Worm (Caenorhabditis elegans) whole organism, L4 larva: Measurements from ENCODE around the gene F22F7.8.

Experiments
- D1046.2 ChIP-seq: fragments of 200-800 bp; sonication (Bioruptor generic); IDR thresholded peaks from 2 replicates; pipeline ENCODE4 v1.3.6; 2022; ENCODE audit warnings: missing genetic modification characterization, missing compliant biosample characterization
- F10B5.3 ChIP-seq: sonication (generic microtip); optimal IDR thresholded peaks from 2 replicates; lab custom pipeline; 2016; ENCODE audit warnings: mild to moderate bottlenecking, missing genetic modification characterization, missing compliant biosample characterization
- F26F4.8 ChIP-seq: fragments of 200-800 bp; sonication (Bioruptor generic); conservative IDR thresholded peaks from 2 replicates; pipeline ENCODE4 v1.3.6; 2022; ENCODE audit warnings: missing genetic modification characterization, missing compliant biosample characterization
- F44E2.7 ChIP-seq: fragments of 200-800 bp; sonication (Bioruptor generic); IDR thresholded peaks from 2 replicates; pipeline ENCODE4 v2.1.2; 2022; ENCODE audit warnings: missing genetic modification characterization, missing compliant biosample characterization
- R02D3.7 ChIP-seq: fragments of 150-350 bp; sonication (generic microtip); optimal IDR thresholded peaks from 3 replicates; lab custom pipeline; 2014; ENCODE audit warnings: missing biosample characterization, missing genetic modification characterization
- Y105C5A.15 ChIP-seq: fragments of 200-800 bp; sonication (Bioruptor generic); IDR thresholded peaks from 2 replicates; pipeline ENCODE4 v1.3.6; 2022; ENCODE audit warnings: missing genetic modification characterization, missing compliant biosample characterization
- Y5F2A.4 ChIP-seq: fragments of 200-800 bp; sonication (Bioruptor generic); optimal IDR thresholded peaks from 2 replicates; lab custom pipeline; 2018; ENCODE audit warnings: mild to moderate bottlenecking, missing genetic modification characterization, missing compliant biosample characterization
- Y75B8A.6 ChIP-seq: fragments of 200-800 bp; sonication (Bioruptor generic); IDR thresholded peaks from 2 replicates; pipeline ENCODE4 v1.3.6; 2022; ENCODE audit warnings: missing genetic modification reagents, missing genetic modification characterization, missing compliant biosample characterization
- ZK546.5 ChIP-seq, 2 experiments: sonication (generic microtip); optimal IDR thresholded peaks; 2 replicates each; lab custom pipeline; 2017; ENCODE audit warnings: missing biosample characterization in 2 of 2, missing genetic modification characterization in 2 of 2
- ama-1 ChIP-seq: fragments of 150-350 bp; optimal IDR thresholded peaks from 2 replicates; lab custom pipeline; 2014; ENCODE audit warnings: inconsistent platforms, mixed read lengths
- arid-1 ChIP-seq: fragments of 200-800 bp; sonication (Bioruptor generic); conservative IDR thresholded peaks from 2 replicates; pipeline ENCODE4 v1.3.6; 2022; ENCODE audit warnings: missing genetic modification reagents, missing genetic modification characterization, missing compliant biosample characterization
- ceh-20 ChIP-seq: fragments of 200-800 bp; sonication (Bioruptor generic); IDR thresholded peaks from 2 replicates; pipeline ENCODE4 v1.3.6; 2022; ENCODE audit warnings: missing genetic modification reagents, missing genetic modification characterization, missing compliant biosample characterization
- ceh-28 ChIP-seq: fragments of 150-350 bp; optimal IDR thresholded peaks from 2 replicates; lab custom pipeline; 2014; ENCODE audit warnings: missing biosample characterization, missing genetic modification reagents, missing genetic modification characterization
- ceh-44 ChIP-seq: fragments of 200-800 bp; sonication (Bioruptor generic); IDR thresholded peaks from 2 replicates; pipeline ENCODE4 v1.3.6; 2022; ENCODE audit warnings: missing genetic modification reagents, missing genetic modification characterization, missing compliant biosample characterization
- ceh-62 ChIP-seq: sonication (generic microtip); optimal IDR thresholded peaks from 2 replicates; lab custom pipeline; 2017; ENCODE audit warnings: missing biosample characterization, missing genetic modification characterization
- cey-2 ChIP-seq: sonication (generic microtip); optimal IDR thresholded peaks from 3 replicates; lab custom pipeline; 2017; ENCODE audit warnings: missing genetic modification characterization, mild to moderate bottlenecking, missing compliant biosample characterization, antibody characterized with exemption, borderline replicate concordance; ENCODE audit not compliant: insufficient read depth
- ctbp-1 ChIP-seq: fragments of 200-800 bp; sonication (Bioruptor generic); IDR thresholded peaks from 2 replicates; pipeline ENCODE4 v1.3.6; 2022; ENCODE audit warnings: missing genetic modification reagents, missing genetic modification characterization, missing compliant biosample characterization
- daf-16 ChIP-seq, 3 experiments: sonication (generic microtip); optimal IDR thresholded peaks; 2 replicates each; lab custom pipeline; 2016 to 2017; ENCODE audit warnings: missing genetic modification characterization in 3 of 3, missing genetic modification reagents in 3 of 3, mild to moderate bottlenecking in 2 of 3, missing compliant biosample characterization in 2 of 3, missing biosample characterization in 1 of 3, moderate library complexity in 1 of 3
- daf-19 ChIP-seq: fragments of 200-800 bp; sonication (Bioruptor generic); conservative IDR thresholded peaks from 2 replicates; pipeline ENCODE4 v1.3.6; 2022; ENCODE audit warnings: missing genetic modification characterization, missing compliant biosample characterization
- daf-8 ChIP-seq: fragments of 200-800 bp; sonication (Bioruptor generic); IDR thresholded peaks from 2 replicates; pipeline ENCODE4 v1.3.6; 2022; ENCODE audit warnings: missing genetic modification characterization, missing compliant biosample characterization
- dve-1 ChIP-seq: sonication (generic microtip); optimal IDR thresholded peaks from 2 replicates; lab custom pipeline; 2017; ENCODE audit warnings: antibody characterized with exemption, mild to moderate bottlenecking, missing genetic modification characterization, missing compliant biosample characterization; ENCODE audit not compliant: insufficient read depth
- fkh-10 ChIP-seq: fragments of 150-350 bp; optimal IDR thresholded peaks from 2 replicates; lab custom pipeline; 2014; ENCODE audit warnings: missing biosample characterization, missing genetic modification reagents, missing genetic modification characterization
- fos-1 ChIP-seq: fragments of 150-350 bp; optimal IDR thresholded peaks from 2 replicates; lab custom pipeline; 2014; ENCODE audit warnings: missing biosample characterization, missing genetic modification characterization
- gei-8 ChIP-seq: fragments of 200-800 bp; sonication (Bioruptor generic); optimal IDR thresholded peaks from 2 replicates; lab custom pipeline; 2018; ENCODE audit warnings: mild to moderate bottlenecking, missing genetic modification characterization, missing compliant biosample characterization
- hif-1 ChIP-seq, 2 experiments: sonication (generic microtip); optimal IDR thresholded peaks; 2 replicates each; lab custom pipeline; 2016 to 2017; ENCODE audit warnings: missing compliant biosample characterization in 2 of 2, missing genetic modification characterization in 2 of 2, missing genetic modification reagents in 2 of 2, missing genotype in 2 of 2, mild to moderate bottlenecking in 1 of 2
- hlh-11 ChIP-seq: fragments of 200-800 bp; sonication (Bioruptor generic); optimal IDR thresholded peaks from 2 replicates; lab custom pipeline; 2018; ENCODE audit warnings: mild to moderate bottlenecking, missing genetic modification characterization, missing compliant biosample characterization
- jun-1 ChIP-seq: fragments of 150-350 bp; optimal IDR thresholded peaks from 2 replicates; lab custom pipeline; 2014; ENCODE audit warnings: missing biosample characterization, missing genetic modification reagents, missing genetic modification characterization
- lin-13 ChIP-seq: fragments of 150-350 bp; optimal IDR thresholded peaks from 2 replicates; lab custom pipeline; 2014; ENCODE audit warnings: missing biosample characterization, missing genetic modification reagents, missing genetic modification characterization
- lin-29 ChIP-seq: fragments of 200-800 bp; sonication (Bioruptor generic); IDR thresholded peaks from 2 replicates; pipeline ENCODE4 v1.3.6; 2022; ENCODE audit warnings: missing genetic modification reagents, missing genetic modification characterization, missing compliant biosample characterization
- lir-3 ChIP-seq: sonication (generic microtip); optimal IDR thresholded peaks from 2 replicates; lab custom pipeline; 2016; ENCODE audit warnings: mild to moderate bottlenecking, missing genetic modification characterization, missing compliant biosample characterization
- lsy-2 ChIP-seq, 2 experiments: fragments of 150-350 bp in 1 of 2; sonication (generic microtip) in 1 of 2; optimal IDR thresholded peaks; 2 replicates each; lab custom pipeline; 2014 to 2017; ENCODE audit warnings: missing biosample characterization in 2 of 2, missing genetic modification characterization in 2 of 2
- mdt-29 ChIP-seq: fragments of 200-800 bp; sonication (Bioruptor generic); IDR thresholded peaks from 2 replicates; pipeline ENCODE4 v1.3.6; 2022; ENCODE audit warnings: missing genetic modification reagents, missing genetic modification characterization, missing compliant biosample characterization
- mxl-3 ChIP-seq: fragments of 200-800 bp; sonication (Bioruptor generic); optimal IDR thresholded peaks from 2 replicates; lab custom pipeline; 2018; ENCODE audit warnings: mild to moderate bottlenecking, missing genetic modification characterization, missing compliant biosample characterization
- nhr-10 ChIP-seq: fragments of 150-350 bp; optimal IDR thresholded peaks from 2 replicates; lab custom pipeline; 2014; ENCODE audit warnings: missing biosample characterization, missing genetic modification characterization
- nhr-102 ChIP-seq: sonication (generic microtip); optimal IDR thresholded peaks from 2 replicates; lab custom pipeline; 2016; ENCODE audit warnings: mild to moderate bottlenecking, missing genetic modification characterization, moderate library complexity, missing compliant biosample characterization
- nhr-111 ChIP-seq: fragments of 200-800 bp; sonication (Bioruptor generic); optimal IDR thresholded peaks from 2 replicates; lab custom pipeline; 2018; ENCODE audit warnings: mild to moderate bottlenecking, missing genetic modification characterization, missing compliant biosample characterization
- nhr-25 ChIP-seq: sonication (generic microtip); optimal IDR thresholded peaks from 2 replicates; lab custom pipeline; 2017; ENCODE audit warnings: missing genetic modification characterization, mild to moderate bottlenecking, missing compliant biosample characterization, antibody characterized with exemption, moderate library complexity, borderline replicate concordance; ENCODE audit not compliant: insufficient read depth
- nhr-28 ChIP-seq: fragments of 150-350 bp; optimal IDR thresholded peaks from 2 replicates; lab custom pipeline; 2014; ENCODE audit warnings: missing biosample characterization, missing genetic modification characterization
- nhr-42 ChIP-seq: fragments of 200-800 bp; sonication (Bioruptor generic); IDR thresholded peaks from 2 replicates; pipeline ENCODE4 v1.3.6; 2022; ENCODE audit warnings: missing genetic modification characterization, missing compliant biosample characterization
- nhr-6 ChIP-seq: fragments of 150-350 bp; optimal IDR thresholded peaks from 2 replicates; lab custom pipeline; 2014; ENCODE audit warnings: missing biosample characterization, missing genetic modification characterization
- nhr-76 ChIP-seq: fragments of 150-350 bp; optimal IDR thresholded peaks from 2 replicates; lab custom pipeline; 2014; ENCODE audit warnings: missing biosample characterization, missing genetic modification characterization
- pha-4 ChIP-seq, 2 experiments: fragments of 150-350 bp in 1 of 2; fragments of 200-800 bp in 1 of 2; sonication (Bioruptor generic) in 1 of 2; IDR thresholded peaks in 1 of 2; optimal IDR thresholded peaks in 1 of 2; 2 replicates each; pipeline versions ENCODE4 v1.3.6 to Lab custom; 2014 to 2022; ENCODE audit warnings: missing genetic modification characterization in 2 of 2, missing genetic modification reagents in 2 of 2, missing biosample characterization in 1 of 2, missing compliant biosample characterization in 1 of 2
- pqm-1 ChIP-seq: sonication (generic microtip); optimal IDR thresholded peaks from 2 replicates; lab custom pipeline; 2017; ENCODE audit warnings: missing biosample characterization, missing genetic modification characterization
- snpc-4 ChIP-seq: fragments of 150-350 bp; optimal IDR thresholded peaks from 2 replicates; lab custom pipeline; 2014; ENCODE audit warnings: missing biosample characterization, missing genetic modification characterization
- spr-3 ChIP-seq: fragments of 200-800 bp; sonication (Bioruptor generic); optimal IDR thresholded peaks from 2 replicates; lab custom pipeline; 2018; ENCODE audit warnings: mild to moderate bottlenecking, missing genetic modification characterization, missing compliant biosample characterization
- tag-97 ChIP-seq: fragments of 200-800 bp; sonication (Bioruptor generic); IDR thresholded peaks from 2 replicates; pipeline ENCODE4 v1.3.6; 2022; ENCODE audit warnings: missing genetic modification characterization, missing compliant biosample characterization
- unc-130 ChIP-seq: sonication (generic microtip); optimal IDR thresholded peaks from 2 replicates; lab custom pipeline; 2016; ENCODE audit warnings: missing genetic modification reagents, missing genetic modification characterization, missing compliant biosample characterization
- unc-39 ChIP-seq: sonication (generic microtip); optimal IDR thresholded peaks from 2 replicates; lab custom pipeline; 2017; ENCODE audit warnings: missing biosample characterization, missing genetic modification characterization
- zfp-3 ChIP-seq: fragments of 200-800 bp; sonication (Bioruptor generic); conservative IDR thresholded peaks from 2 replicates; pipeline ENCODE4 v1.3.6; 2022; ENCODE audit warnings: missing genetic modification reagents, missing genetic modification characterization, missing compliant biosample characterization
- zip-11 ChIP-seq: fragments of 200-800 bp; sonication (Bioruptor generic); IDR thresholded peaks from 2 replicates; pipeline ENCODE4 v1.3.6; 2022; ENCODE audit warnings: missing genetic modification characterization, missing compliant biosample characterization
- zip-2 ChIP-seq: fragments of 150-350 bp; optimal IDR thresholded peaks from 2 replicates; lab custom pipeline; 2014; ENCODE audit warnings: missing biosample characterization, missing genetic modification characterization

F22F7.8 gene

DNA sequence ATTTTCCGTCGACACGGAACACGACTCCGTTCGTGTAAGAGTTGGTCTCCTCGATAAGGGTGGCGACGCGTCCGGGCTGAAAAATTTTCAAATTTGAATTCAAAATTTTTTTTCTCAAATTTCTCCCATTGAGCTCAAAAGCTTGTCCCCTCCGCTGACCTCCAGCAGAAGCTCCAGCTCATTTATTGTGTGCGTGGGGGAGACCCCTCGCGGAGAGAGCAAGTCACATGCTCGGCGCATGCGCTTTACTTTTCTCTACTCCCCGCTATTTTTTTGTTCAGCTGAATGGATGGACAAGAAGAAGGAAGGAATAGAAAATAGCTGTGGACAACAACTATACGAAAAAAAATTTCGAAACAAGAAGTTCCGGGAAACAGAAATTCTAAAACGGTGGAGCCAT, 11.8 kb upstream of the F22F7.8 start (continued):
- TF ChIP-seq jun-1 (tag; lab: Kevin White, UChicago), result no peak
- peak; percentile 11 for TF ChIP-seq mxl-3 (GFP tag; lab: Kevin White, UChicago)
- TF ChIP-seq fkh-10 (GFP tag; lab: Kevin White, UChicago), result peak; percentile 74
- no peak for TF ChIP-seq mdt-29 (GFP tag; lab: Robert Waterston, UW)
- TF ChIP-seq zip-11 (GFP tag; lab: Robert Waterston, UW), result no peak
- TF ChIP-seq fos-1 (tag; lab: Kevin White, UChicago), result no peak
- TF ChIP-seq nhr-25, result no peak
- TF ChIP-seq arid-1, result 0 out of 2 replicates have a peak, but pooled peaks have one; percentile 37
- TF ChIP-seq ceh-62 (tag; lab: Kevin White, UChicago), result no peak
- peak; percentile 23 for TF ChIP-seq dve-1 (tag; lab: Kevin White, UChicago)
- TF ChIP-seq tag-97, result no peak
- no peak for TF ChIP-seq ceh-28
- no peak for TF ChIP-seq lir-3 (tag; lab: Kevin White, UChicago)
- no peak for TF ChIP-seq nhr-76 (tag; lab: Kevin White, UChicago)
- no peak for TF ChIP-seq D1046.2 (GFP tag; lab: Robert Waterston, UW)
- no peak for TF ChIP-seq lin-29 (GFP tag; lab: Robert Waterston, UW)
- peak; percentile 74; the same call in 1 of the 2 replicates for TF ChIP-seq ctbp-1 (GFP tag; lab: Robert Waterston, UW)
- TF ChIP-seq hif-1 (tag; optimal IDR thresholded peaks at IDR 0.05; lab: Kevin White, UChicago), result peak in 1 of 2 experiments; percentile 76
- TF ChIP-seq nhr-42 (GFP tag; lab: Robert Waterston, UW), result no peak
- TF ChIP-seq F10B5.3, result no peak
- no peak for TF ChIP-seq cey-2 (tag; lab: Kevin White, UChicago)
- no peak for TF ChIP-seq ama-1
- peak in 1 of 2 experiments; percentile 74 for TF ChIP-seq lsy-2 (tag; optimal IDR thresholded peaks at IDR 0.05; lab: Kevin White, UChicago)
- peak; percentile 31; the same call in 1 of the 2 replicates for TF ChIP-seq ceh-20 (GFP tag; lab: Robert Waterston, UW)
- TF ChIP-seq nhr-28, result peak; percentile 1
- no peak for TF ChIP-seq pha-4 (GFP tag; IDR thresholded peaks at IDR 0.05; lab: Robert Waterston, UW)
- no peak for TF ChIP-seq pha-4 (tag; optimal IDR thresholded peaks at IDR 0.05; lab: Kevin White, UChicago)
- TF ChIP-seq unc-39 (tag; lab: Kevin White, UChicago), result no peak
- no peak for TF ChIP-seq daf-8 (GFP tag; lab: Robert Waterston, UW)
- TF ChIP-seq F26F4.8 (GFP tag; lab: Robert Waterston, UW), result no peak
- no peak for TF ChIP-seq gei-8
- TF ChIP-seq unc-130 (GFP tag; lab: Kevin White, UChicago), result no peak
- no peak for TF ChIP-seq nhr-102 (tag; lab: Kevin White, UChicago)
- no peak for TF ChIP-seq spr-3 (GFP tag; lab: Kevin White, UChicago)
- no peak for TF ChIP-seq nhr-6 (tag; lab: Kevin White, UChicago)
- TF ChIP-seq lin-13 (GFP tag; lab: Kevin White, UChicago), result no peak
- no peak for TF ChIP-seq ceh-44 (GFP tag; lab: Robert Waterston, UW)
- TF ChIP-seq ZK546.5 (tag; optimal IDR thresholded peaks at IDR 0.05; lab: Kevin White, UChicago), result no peak
- TF ChIP-seq R02D3.7 (tag; lab: Kevin White, UChicago), result no peak
- TF ChIP-seq Y75B8A.6 (GFP tag; lab: Robert Waterston, UW), result no peak
- no peak for TF ChIP-seq Y105C5A.15
- TF ChIP-seq Y5F2A.4, result no peak
- no peak for TF ChIP-seq pqm-1 (tag; lab: Kevin White, UChicago)
- no peak for TF ChIP-seq nhr-111 (GFP tag; lab: Kevin White, UChicago)
- no peak for TF ChIP-seq zfp-3 (GFP tag; lab: Robert Waterston, UW)
- TF ChIP-seq F44E2.7, result no peak
- no peak for TF ChIP-seq snpc-4 (tag; lab: Kevin White, UChicago)
- no peak for TF ChIP-seq nhr-10 (tag; lab: Kevin White, UChicago)
- peak in 1 of 2 experiments; percentile 6 for TF ChIP-seq daf-16 (GFP tag; optimal IDR thresholded peaks at IDR 0.05; lab: Kevin White, UChicago)
- peak; percentile 24 for TF ChIP-seq daf-16 (tag; optimal IDR thresholded peaks at IDR 0.05; lab: Kevin White, UChicago)
- TF ChIP-seq daf-19 (GFP tag; lab: Robert Waterston, UW), result no peak
- no peak for TF ChIP-seq zip-2 (tag; lab: Kevin White, UChicago)
- peak; percentile 83 for TF ChIP-seq hlh-11 (tag; lab: Kevin White, UChicago)
